Worm (Caenorhabditis elegans) whole organism, L3 larva: Measurements from ENCODE around the gene F31E8.5.

Experiments used
- ama-1 ChIP-seq: fragments of 150-350 bp; optimal IDR thresholded peaks from 2 replicates; lab custom pipeline; 2018
- fkh-10 ChIP-seq: sonication (generic microtip); optimal IDR thresholded peaks from 2 replicates; lab custom pipeline; 2017; ENCODE audit warnings: missing biosample characterization, missing genetic modification reagents, missing genetic modification characterization
- pqm-1 ChIP-seq: fragments of 150-350 bp; optimal IDR thresholded peaks from 2 replicates; lab custom pipeline; 2017; ENCODE audit warnings: missing biosample characterization, missing genetic modification characterization, inconsistent platforms
- snpc-4 ChIP-seq: fragments of 150-350 bp; optimal IDR thresholded peaks from 2 replicates; lab custom pipeline; 2014; ENCODE audit warnings: missing biosample characterization, missing genetic modification characterization
- unc-39 ChIP-seq: sonication (generic microtip); optimal IDR thresholded peaks from 4 replicates; lab custom pipeline; 2017; ENCODE audit warnings: missing biosample characterization, missing genetic modification characterization
- unc-62 ChIP-seq: fragments of 150-350 bp; sonication (generic microtip); optimal IDR thresholded peaks from 4 replicates; lab custom pipeline; 2014; ENCODE audit warnings: missing biosample characterization, missing genetic modification reagents, missing genetic modification characterization

ce11 chrII:6810663-6811062 is 3.6 kb upstream of the F31E8.5 start, which contains the start of gene snt-1:
- TF ChIP-seq fkh-10 (GFP tag; lab: Kevin White, UChicago) = no peak
- TF ChIP-seq unc-62 (GFP tag; lab: Kevin White, UChicago) = no peak
- no peak for TF ChIP-seq unc-39
- TF ChIP-seq snpc-4 = no peak
- TF ChIP-seq pqm-1 = no peak
- TF ChIP-seq ama-1 = no peak
